Worm (Caenorhabditis elegans) whole organism, late embryonic: ENCODE results near the gene bcat-1.

Experiments
- C08G9.2 ChIP-seq: sonication (generic microtip); optimal IDR thresholded peaks from 2 replicates; lab custom pipeline; 2016; ENCODE audit warnings: mild to moderate bottlenecking, missing genetic modification characterization, moderate library complexity, missing compliant biosample characterization
- F13H6.1 ChIP-seq: sonication (generic microtip); optimal IDR thresholded peaks from 2 replicates; lab custom pipeline; 2016; ENCODE audit warnings: missing genetic modification characterization, missing compliant biosample characterization
- K02D7.2 ChIP-seq: sonication (generic microtip); optimal IDR thresholded peaks from 2 replicates; lab custom pipeline; 2017; ENCODE audit warnings: mild to moderate bottlenecking, missing genetic modification characterization, missing compliant biosample characterization
- K09A11.1 ChIP-seq: sonication (generic microtip); optimal IDR thresholded peaks from 2 replicates; lab custom pipeline; 2017; ENCODE audit warnings: antibody characterized with exemption, mild to moderate bottlenecking, missing genetic modification characterization, missing compliant biosample characterization; ENCODE audit not compliant: insufficient read depth
- ahr-1 ChIP-seq: sonication (generic microtip); optimal IDR thresholded peaks from 2 replicates; lab custom pipeline; 2016; ENCODE audit warnings: missing genetic modification characterization, missing compliant biosample characterization
- ceh-14 ChIP-seq: sonication (generic microtip); optimal IDR thresholded peaks from 2 replicates; lab custom pipeline; 2016; ENCODE audit warnings: missing genotype, missing genetic modification characterization, missing compliant biosample characterization
- ceh-18 ChIP-seq: sonication (generic microtip); optimal IDR thresholded peaks from 2 replicates; lab custom pipeline; 2016; ENCODE audit warnings: missing genetic modification characterization, missing compliant biosample characterization
- ceh-19 ChIP-seq: fragments of 200-800 bp; sonication (Bioruptor generic); optimal IDR thresholded peaks from 2 replicates; lab custom pipeline; 2018; ENCODE audit warnings: mild to moderate bottlenecking, missing genetic modification characterization, missing compliant biosample characterization
- ceh-2 ChIP-seq: sonication (generic microtip); optimal IDR thresholded peaks from 2 replicates; lab custom pipeline; 2016; ENCODE audit warnings: missing genotype, missing genetic modification characterization, missing compliant biosample characterization
- ceh-24 ChIP-seq: sonication (generic microtip); optimal IDR thresholded peaks from 2 replicates; lab custom pipeline; 2016; ENCODE audit warnings: mild to moderate bottlenecking, missing genetic modification characterization, missing compliant biosample characterization
- ceh-30 ChIP-seq: fragments of 150-350 bp; optimal IDR thresholded peaks from 2 replicates; lab custom pipeline; 2014; ENCODE audit warnings: missing biosample characterization, missing genetic modification characterization
- ceh-45 ChIP-seq: fragments of 200-800 bp; sonication (Bioruptor generic); IDR thresholded peaks from 2 replicates; pipeline ENCODE4 v1.3.6; 2022; ENCODE audit warnings: missing genetic modification reagents, missing genetic modification characterization, missing compliant biosample characterization
- ceh-48 ChIP-seq: sonication (generic microtip); optimal IDR thresholded peaks from 2 replicates; lab custom pipeline; 2016; ENCODE audit warnings: missing genetic modification characterization, inconsistent platforms, missing compliant biosample characterization
- ceh-6 ChIP-seq: fragments of 200-800 bp; sonication (Bioruptor generic); optimal IDR thresholded peaks from 2 replicates; lab custom pipeline; 2018; ENCODE audit warnings: mild to moderate bottlenecking, missing genetic modification characterization, missing compliant biosample characterization
- dve-1 ChIP-seq: sonication (generic microtip); optimal IDR thresholded peaks from 2 replicates; lab custom pipeline; 2017; ENCODE audit warnings: antibody characterized with exemption, mild to moderate bottlenecking, missing genetic modification characterization, missing compliant biosample characterization
- elt-2 ChIP-seq: sonication (generic microtip); optimal IDR thresholded peaks from 2 replicates; lab custom pipeline; 2016; ENCODE audit warnings: missing genetic modification reagents, missing genetic modification characterization, missing compliant biosample characterization
- elt-4 ChIP-seq: sonication (generic microtip); optimal IDR thresholded peaks from 2 replicates; lab custom pipeline; 2016; ENCODE audit warnings: missing genetic modification characterization, missing compliant biosample characterization
- ets-4 ChIP-seq: sonication (generic microtip); optimal IDR thresholded peaks from 2 replicates; lab custom pipeline; 2016; ENCODE audit warnings: missing genetic modification characterization, missing compliant biosample characterization
- fkh-10 ChIP-seq: fragments of 150-350 bp; optimal IDR thresholded peaks from 2 replicates; lab custom pipeline; 2014; ENCODE audit warnings: missing biosample characterization, missing genetic modification reagents, missing genetic modification characterization
- hlh-13 ChIP-seq: fragments of 200-800 bp; sonication (Bioruptor generic); optimal IDR thresholded peaks from 2 replicates; lab custom pipeline; 2018; ENCODE audit warnings: mild to moderate bottlenecking, missing genetic modification characterization, missing compliant biosample characterization
- hlh-15 ChIP-seq: sonication (generic microtip); optimal IDR thresholded peaks from 2 replicates; lab custom pipeline; 2016; ENCODE audit warnings: missing genetic modification characterization, missing compliant biosample characterization
- hlh-30 ChIP-seq: sonication (generic microtip); optimal IDR thresholded peaks from 2 replicates; lab custom pipeline; 2017; ENCODE audit warnings: antibody characterized with exemption, missing genetic modification characterization, missing compliant biosample characterization; ENCODE audit not compliant: insufficient read depth
- lim-6 ChIP-seq: sonication (generic microtip); optimal IDR thresholded peaks from 2 replicates; lab custom pipeline; 2016; ENCODE audit warnings: missing genetic modification characterization, missing compliant biosample characterization
- madf-2 ChIP-seq: sonication (generic microtip); optimal IDR thresholded peaks from 2 replicates; lab custom pipeline; 2017; ENCODE audit warnings: missing genetic modification characterization, missing compliant biosample characterization
- nhr-11 ChIP-seq: fragments of 150-350 bp; optimal IDR thresholded peaks from 2 replicates; lab custom pipeline; 2014; ENCODE audit warnings: missing biosample characterization, missing genetic modification characterization
- odd-2 ChIP-seq: sonication (generic microtip); optimal IDR thresholded peaks from 2 replicates; lab custom pipeline; 2017; ENCODE audit warnings: antibody characterized with exemption, mild to moderate bottlenecking, missing genetic modification characterization, missing compliant biosample characterization
- pag-3 ChIP-seq: sonication (generic microtip); optimal IDR thresholded peaks from 2 replicates; lab custom pipeline; 2016; ENCODE audit warnings: missing compliant biosample characterization, missing genetic modification characterization, borderline replicate concordance
- pat-9 ChIP-seq: fragments of 200-800 bp; sonication (Bioruptor generic); optimal IDR thresholded peaks from 2 replicates; lab custom pipeline; 2018; ENCODE audit warnings: mild to moderate bottlenecking, missing genetic modification characterization, moderate library complexity, missing compliant biosample characterization
- pax-1 ChIP-seq: fragments of 150-350 bp; optimal IDR thresholded peaks from 2 replicates; lab custom pipeline; 2014; ENCODE audit warnings: missing biosample characterization, missing genetic modification characterization
- pha-2 ChIP-seq: sonication (generic microtip); optimal IDR thresholded peaks from 2 replicates; lab custom pipeline; 2017; ENCODE audit warnings: mild to moderate bottlenecking, missing genetic modification characterization, missing compliant biosample characterization
- pha-4 ChIP-seq: fragments of 150-350 bp; optimal IDR thresholded peaks from 2 replicates; lab custom pipeline; 2018; ENCODE audit warnings: missing biosample characterization, missing genetic modification reagents, missing genetic modification characterization
- pqm-1 ChIP-seq: sonication (generic microtip); optimal IDR thresholded peaks from 2 replicates; lab custom pipeline; 2016; ENCODE audit warnings: missing genetic modification characterization, missing compliant biosample characterization
- pros-1 ChIP-seq: fragments of 150-350 bp; optimal IDR thresholded peaks from 2 replicates; lab custom pipeline; 2014; ENCODE audit warnings: missing biosample characterization, missing genetic modification reagents, missing genetic modification characterization
- ref-2 ChIP-seq: sonication (generic microtip); optimal IDR thresholded peaks from 2 replicates; lab custom pipeline; 2016; ENCODE audit warnings: missing genetic modification characterization, missing compliant biosample characterization
- sox-2 ChIP-seq: fragments of 200-800 bp; sonication (Bioruptor generic); IDR thresholded peaks from 2 replicates; pipeline ENCODE4 v1.3.6; 2022; ENCODE audit warnings: missing genetic modification reagents, missing genetic modification characterization, missing compliant biosample characterization
- sox-4 ChIP-seq: sonication (generic microtip); optimal IDR thresholded peaks from 2 replicates; lab custom pipeline; 2017; ENCODE audit warnings: mild to moderate bottlenecking, missing genetic modification characterization, inconsistent platforms, missing compliant biosample characterization
- syd-9 ChIP-seq: sonication (generic microtip); optimal IDR thresholded peaks from 2 replicates; lab custom pipeline; 2016; ENCODE audit warnings: mild to moderate bottlenecking, missing genetic modification characterization, moderate library complexity, missing compliant biosample characterization
- tbx-2 ChIP-seq: sonication (generic microtip); optimal IDR thresholded peaks from 2 replicates; lab custom pipeline; 2016; ENCODE audit warnings: missing genetic modification characterization, missing compliant biosample characterization
- tbx-7 ChIP-seq: sonication (generic microtip); optimal IDR thresholded peaks from 2 replicates; lab custom pipeline; 2016; ENCODE audit warnings: missing genotype, missing genetic modification characterization, missing compliant biosample characterization
- ttx-3 ChIP-seq: sonication (generic microtip); optimal IDR thresholded peaks from 2 replicates; lab custom pipeline; 2016; ENCODE audit warnings: missing genetic modification reagents, missing genetic modification characterization, missing compliant biosample characterization
- unc-55 ChIP-seq: sonication (generic microtip); optimal IDR thresholded peaks from 2 replicates; lab custom pipeline; 2017; ENCODE audit warnings: missing biosample characterization, missing genetic modification reagents, missing genetic modification characterization
- unc-86 ChIP-seq: sonication (generic microtip); optimal IDR thresholded peaks from 2 replicates; lab custom pipeline; 2016; ENCODE audit warnings: missing genetic modification characterization, missing compliant biosample characterization
- zip-5 ChIP-seq: sonication (generic microtip); optimal IDR thresholded peaks from 2 replicates; lab custom pipeline; 2016; ENCODE audit warnings: missing genetic modification characterization, missing compliant biosample characterization
- ztf-16 ChIP-seq: sonication (generic microtip); optimal IDR thresholded peaks from 2 replicates; lab custom pipeline; 2017; ENCODE audit warnings: missing genetic modification characterization, missing compliant biosample characterization

The bcat-1 gene

ce11 chrX:12846043-12846442, 31.2 kb upstream of the bcat-1 start, which contains the start of gene C52G5.3:
Gene C52G5.3, minus strand, starts transcription at chrX:12846143.
- no peak for TF ChIP-seq hlh-13
- no peak for TF ChIP-seq tbx-7 (tag; lab: Kevin White, UChicago)
- TF ChIP-seq K02D7.2 (tag; lab: Kevin White, UChicago): no peak
- no peak for TF ChIP-seq madf-2 (tag; lab: Kevin White, UChicago)
- TF ChIP-seq pqm-1 (tag; lab: Kevin White, UChicago): no peak
- no peak for TF ChIP-seq ceh-14 (tag; lab: Kevin White, UChicago)
- no peak for TF ChIP-seq syd-9 (tag; lab: Kevin White, UChicago)
- TF ChIP-seq zip-5 (tag; lab: Kevin White, UChicago): no peak
- TF ChIP-seq tbx-2: no peak
- no peak for TF ChIP-seq ztf-16 (tag; lab: Kevin White, UChicago)
- no peak for TF ChIP-seq ets-4
- no peak for TF ChIP-seq ceh-45 (GFP tag; lab: Robert Waterston, UW)
- no peak for TF ChIP-seq elt-4 (tag; lab: Kevin White, UChicago)
- TF ChIP-seq ceh-2 (tag; lab: Kevin White, UChicago): no peak
- no peak for TF ChIP-seq ceh-30 (tag; lab: Kevin White, UChicago)
- TF ChIP-seq fkh-10: no peak
- no peak for TF ChIP-seq pax-1 (tag; lab: Kevin White, UChicago)
- no peak for TF ChIP-seq ahr-1 (tag; lab: Kevin White, UChicago)
- TF ChIP-seq pag-3: no peak
- no peak for TF ChIP-seq ceh-6 (GFP tag; lab: Kevin White, UChicago)

ce11 chrX:12852575-12852974, 24.7 kb upstream of the bcat-1 start, which contains the start of gene chd-3:
Gene chd-3, minus strand, starts transcription at chrX:12852601.
- TF ChIP-seq ceh-18 (tag; lab: Kevin White, UChicago) (no peak), madf-2 (tag; lab: Kevin White, UChicago) (no peak), elt-2 (no peak), tbx-2 (no peak), ref-2 (tag; lab: Kevin White, UChicago) (no peak), pros-1 (tag; lab: Kevin White, UChicago) (no peak), pha-4 (tag; lab: Kevin White, UChicago) (no peak), ztf-16 (tag; lab: Kevin White, UChicago) (no peak), lim-6 (tag; lab: Kevin White, UChicago) (no peak), unc-55 (GFP tag; lab: Kevin White, UChicago) (no peak), ttx-3 (no peak)

- TF ChIP-seq tbx-2 (peak; percentile 25), pag-3 (no peak)
These were observed 24.2 kb upstream of the bcat-1 start for ce11 chrX:12853079-12853478.

ce11 chrX:12854135-12854534, 23.1 kb upstream of the bcat-1 start:
- TF ChIP-seq sox-2 (GFP tag; lab: Robert Waterston, UW) (no peak), ceh-48 (tag; lab: Kevin White, UChicago) (peak; percentile 5)
- TF ChIP-seq, all 69 proteins: peak for 1

- TF ChIP-seq fkh-10: no peak
- no peak for TF ChIP-seq hlh-15
- TF ChIP-seq dve-1 (tag; lab: Kevin White, UChicago): no peak
- TF ChIP-seq ceh-48 (tag; lab: Kevin White, UChicago): no peak
- TF ChIP-seq K09A11.1 (tag; lab: Kevin White, UChicago): no peak
- TF ChIP-seq hlh-30 (tag; lab: Kevin White, UChicago): no peak
- no peak for TF ChIP-seq ceh-19 (GFP tag; lab: Kevin White, UChicago)
- no peak for TF ChIP-seq ceh-24 (tag; lab: Kevin White, UChicago)
- no peak for TF ChIP-seq pat-9 (tag; lab: Kevin White, UChicago)
- TF ChIP-seq odd-2: no peak
- no peak for TF ChIP-seq F13H6.1
- no peak for TF ChIP-seq nhr-11 (tag; lab: Kevin White, UChicago)
- TF ChIP-seq unc-86: no peak
- no peak for TF ChIP-seq C08G9.2
- no peak for TF ChIP-seq pha-2 (tag; lab: Kevin White, UChicago)
- TF ChIP-seq hlh-13: no peak
- no peak for TF ChIP-seq sox-4 (tag; lab: Kevin White, UChicago)
These were observed 22.6 kb upstream of the bcat-1 start for ce11 chrX:12854680-12855079.
